Worm (Caenorhabditis elegans): ENCODE results near the gene fntb-1.

fntb-1 gene

ce11 chrV:14414964-14415564 is 32.4 kb upstream of the fntb-1 start, which contains the start of the genes nxf-1 and C15H11.11 (continued):
- no peak for TF ChIP-seq ttx-3 (tag; optimal IDR thresholded peaks at IDR 0.05)
- TF ChIP-seq ceh-14 (tag; optimal IDR thresholded peaks at IDR 0.05) = no peak

ce11 chrV:14417735-14418134 is 29.7 kb upstream of the fntb-1 start, which contains the start of the genes nxf-2 and set-31:
nxf-2 (minus strand) TSS chrV:14417835.
set-31 (plus strand) TSS chrV:14417903.
- TF ChIP-seq ama-1 (optimal IDR thresholded peaks at IDR 0.05) (no peak), mec-3 (tag; optimal IDR thresholded peaks at IDR 0.05; ENCODE audit: borderline replicate concordance) (no peak), hlh-13 (GFP tag; optimal IDR thresholded peaks at IDR 0.05) (no peak), dmd-4 (tag; optimal IDR thresholded peaks at IDR 0.05; ENCODE audit: borderline replicate concordance) (no peak), ceh-48 (tag; optimal IDR thresholded peaks at IDR 0.05) (no peak), unc-86 (tag; optimal IDR thresholded peaks at IDR 0.05) (no peak), fkh-10 (GFP tag; optimal IDR thresholded peaks at IDR 0.05) (no peak), dve-1 (tag; optimal IDR thresholded peaks at IDR 0.05) (no peak), madf-2 (tag; optimal IDR thresholded peaks at IDR 0.05) (no peak), ceh-18 (tag; optimal IDR thresholded peaks at IDR 0.05) (no peak), unc-55 (GFP tag; optimal IDR thresholded peaks at IDR 0.05) (no peak), elt-2 (tag; optimal IDR thresholded peaks at IDR 0.05) (no peak), pha-2 (tag; optimal IDR thresholded peaks at IDR 0.05) (no peak), pag-3 (tag; optimal IDR thresholded peaks at IDR 0.05; ENCODE audit: borderline replicate concordance) (no peak), npax-4 (tag; optimal IDR thresholded peaks at IDR 0.05) (no peak)

ce11 chrV:14419855-14420254 is 27.6 kb upstream of the fntb-1 start:
- TF ChIP-seq ets-4 (tag; optimal IDR thresholded peaks at IDR 0.05) (no peak), mec-3 (tag; optimal IDR thresholded peaks at IDR 0.05; ENCODE audit: borderline replicate concordance) (no peak), C08G9.2 (tag; optimal IDR thresholded peaks at IDR 0.05) (no peak), fkh-6 (tag; optimal IDR thresholded peaks at IDR 0.05) (no peak), nfya-1 (tag; optimal IDR thresholded peaks at IDR 0.05) (no peak)

ce11 chrV:14421325-14421724 is 26.1 kb upstream of the fntb-1 start, which contains the start of gene dhs-22:
dhs-22 (minus strand) TSS chrV:14421440.
- no peak for TF ChIP-seq ceh-14 (tag; optimal IDR thresholded peaks at IDR 0.05)
- no peak for TF ChIP-seq ceh-18 (tag; optimal IDR thresholded peaks at IDR 0.05)
- TF ChIP-seq sox-2 (GFP tag; IDR thresholded peaks at IDR 0.05) = no peak
- no peak for TF ChIP-seq dve-1 (tag; optimal IDR thresholded peaks at IDR 0.05)
- TF ChIP-seq F13H6.1 (tag; optimal IDR thresholded peaks at IDR 0.05) = no peak

- no peak for TF ChIP-seq C08G9.2 (tag; optimal IDR thresholded peaks at IDR 0.05)
- TF ChIP-seq ceh-31 (tag; optimal IDR thresholded peaks at IDR 0.05) = no peak
- no peak for TF ChIP-seq odd-2 (tag; optimal IDR thresholded peaks at IDR 0.05)
- no peak for TF ChIP-seq pqm-1 (tag; optimal IDR thresholded peaks at IDR 0.05)
- TF ChIP-seq elt-4 (tag; optimal IDR thresholded peaks at IDR 0.05) = no peak
- TF ChIP-seq zip-5 (tag; optimal IDR thresholded peaks at IDR 0.05) = no peak
- TF ChIP-seq hlh-30 (tag; optimal IDR thresholded peaks at IDR 0.05; ENCODE audit: insufficient read depth) = no peak
- no peak for TF ChIP-seq unc-86 (tag; optimal IDR thresholded peaks at IDR 0.05)
- no peak for TF ChIP-seq mec-3 (tag; optimal IDR thresholded peaks at IDR 0.05; ENCODE audit: borderline replicate concordance)
- TF ChIP-seq ceh-48 (tag; optimal IDR thresholded peaks at IDR 0.05) = no peak
- no peak for TF ChIP-seq fax-1 (tag; optimal IDR thresholded peaks at IDR 0.05)
- TF ChIP-seq ama-1 (optimal IDR thresholded peaks at IDR 0.05) = no peak
These were observed 25.1 kb upstream of the fntb-1 start, which contains the start of gene pas-1 for ce11 chrV:14422317-14422716. pas-1 (minus strand) TSS chrV:14422618.

ce11 chrV:14423268-14423667 is 24.2 kb upstream of the fntb-1 start, which contains the start of gene rpoa-12:
rpoa-12 (minus strand) TSS chrV:14423304.
- TF ChIP-seq pqm-1 (tag; optimal IDR thresholded peaks at IDR 0.05) = peak; percentile 21
- no peak for TF ChIP-seq unc-3 (GFP tag; conservative IDR thresholded peaks at IDR 0.05)
- TF ChIP-seq unc-3 (tag; optimal IDR thresholded peaks at IDR 0.05) = no peak
- no peak for TF ChIP-seq eyg-1 (tag; optimal IDR thresholded peaks at IDR 0.05)
- peak; percentile 50 for TF ChIP-seq ref-2 (tag; optimal IDR thresholded peaks at IDR 0.05)
- TF ChIP-seq hlh-30 (tag; optimal IDR thresholded peaks at IDR 0.05; ENCODE audit: insufficient read depth) = no peak
- no peak for TF ChIP-seq ceh-19 (GFP tag; optimal IDR thresholded peaks at IDR 0.05)
- peak; percentile 18 for TF ChIP-seq hlh-8 (tag; optimal IDR thresholded peaks at IDR 0.05)
- TF ChIP-seq che-1 (tag; optimal IDR thresholded peaks at IDR 0.05) = no peak
- no peak for TF ChIP-seq unc-86 (tag; optimal IDR thresholded peaks at IDR 0.05)
- peak; percentile 62 for TF ChIP-seq ceh-2 (tag; optimal IDR thresholded peaks at IDR 0.05)
- no peak for TF ChIP-seq unc-55 (GFP tag; optimal IDR thresholded peaks at IDR 0.05)
- peak; percentile 24 for TF ChIP-seq ets-4 (tag; optimal IDR thresholded peaks at IDR 0.05)
- TF ChIP-seq mec-3 (tag; optimal IDR thresholded peaks at IDR 0.05; ENCODE audit: borderline replicate concordance) = no peak
- peak; percentile 66 for TF ChIP-seq C08G9.2 (tag; optimal IDR thresholded peaks at IDR 0.05)
- TF ChIP-seq elt-2 (tag; optimal IDR thresholded peaks at IDR 0.05) = peak; percentile 56
- TF ChIP-seq rnt-1 (tag; optimal IDR thresholded peaks at IDR 0.05) = peak; percentile 19
- TF ChIP-seq fax-1 (tag; optimal IDR thresholded peaks at IDR 0.05) = peak; percentile 15
- TF ChIP-seq madf-2 (tag; optimal IDR thresholded peaks at IDR 0.05) = no peak
- TF ChIP-seq dmd-4 (tag; optimal IDR thresholded peaks at IDR 0.05; ENCODE audit: borderline replicate concordance) = peak; percentile 5
- TF ChIP-seq unc-42 (tag; optimal IDR thresholded peaks at IDR 0.05) = peak; percentile 49
- peak; percentile 86 for TF ChIP-seq ceh-31 (tag; optimal IDR thresholded peaks at IDR 0.05)
- no peak for TF ChIP-seq pha-2 (tag; optimal IDR thresholded peaks at IDR 0.05)
